Fruit fly (Drosophila melanogaster) whole organism, embryonic: ENCODE data around the gene COX7AL2.

Source experiments
- Asciz ChIP-seq: fragments of 200-800 bp; sonication (Bioruptor generic); optimal IDR thresholded peaks from 2 replicates; lab custom pipeline; 2017; ENCODE audit warnings: missing biosample characterization, mild to moderate bottlenecking, missing genetic modification characterization, missing genetic modification reagents
- CG10274 ChIP-seq: fragments of 200-800 bp; sonication (Bioruptor generic); optimal IDR thresholded peaks from 3 replicates; lab custom pipeline; 2017; ENCODE audit warnings: missing biosample characterization, mild to moderate bottlenecking, missing genetic modification characterization
- CG10462 ChIP-seq: fragments of 200-800 bp; sonication (Bioruptor generic); optimal IDR thresholded peaks from 2 replicates; lab custom pipeline; 2016; ENCODE audit warnings: missing biosample characterization, missing genetic modification characterization
- CG10543 ChIP-seq: fragments of 200-800 bp; sonication (Bioruptor generic); optimal IDR thresholded peaks from 3 replicates; lab custom pipeline; 2017; ENCODE audit warnings: missing biosample characterization, mild to moderate bottlenecking, missing genetic modification characterization, moderate library complexity
- CG12219 ChIP-seq: fragments of 200-800 bp; sonication (Bioruptor generic); optimal IDR thresholded peaks from 3 replicates; lab custom pipeline; 2018; ENCODE audit warnings: missing biosample characterization, mild to moderate bottlenecking, missing genetic modification characterization
- CG13296 ChIP-seq: fragments of 200-800 bp; sonication (Bioruptor generic); optimal IDR thresholded peaks from 3 replicates; lab custom pipeline; 2018; ENCODE audit warnings: missing biosample characterization, mild to moderate bottlenecking, missing genetic modification characterization
- CG1529 ChIP-seq: fragments of 200-800 bp; sonication (Bioruptor generic); optimal IDR thresholded peaks from 3 replicates; lab custom pipeline; 2018; ENCODE audit warnings: missing biosample characterization, missing genetic modification characterization
- CG1602 ChIP-seq: fragments of 200-800 bp; sonication (Bioruptor generic); optimal IDR thresholded peaks from 3 replicates; lab custom pipeline; 2016; ENCODE audit warnings: missing biosample characterization, missing genetic modification characterization
- CG17359 ChIP-seq: fragments of 200-800 bp; sonication (Bioruptor generic); optimal IDR thresholded peaks from 3 replicates; lab custom pipeline; 2018; ENCODE audit warnings: missing biosample characterization, mild to moderate bottlenecking, missing genetic modification characterization, moderate library complexity
- CG17912 ChIP-seq: fragments of 200-800 bp; sonication (Bioruptor generic); optimal IDR thresholded peaks from 2 replicates; lab custom pipeline; 2018; ENCODE audit warnings: missing biosample characterization, mild to moderate bottlenecking, missing genetic modification characterization
- CG18262 ChIP-seq: fragments of 200-800 bp; optimal IDR thresholded peaks from 3 replicates; lab custom pipeline; 2019; ENCODE audit warnings: missing biosample characterization, mild to moderate bottlenecking, missing genetic modification characterization, moderate library complexity
- CG2712 ChIP-seq: fragments of 200-800 bp; optimal IDR thresholded peaks from 3 replicates; lab custom pipeline; 2019; ENCODE audit warnings: missing biosample characterization, mild to moderate bottlenecking, missing genetic modification characterization, moderate library complexity
- CG3281 ChIP-seq: fragments of 200-800 bp; sonication (Bioruptor generic); optimal IDR thresholded peaks from 3 replicates; lab custom pipeline; 2017; ENCODE audit warnings: missing biosample characterization, mild to moderate bottlenecking, missing genetic modification characterization
- CG3407 ChIP-seq: fragments of 200-800 bp; sonication (Bioruptor generic); optimal IDR thresholded peaks from 2 replicates; lab custom pipeline; 2018; ENCODE audit warnings: missing biosample characterization, mild to moderate bottlenecking, missing genetic modification characterization
- CG4328 ChIP-seq: fragments of 200-800 bp; sonication (Bioruptor generic); optimal IDR thresholded peaks from 3 replicates; lab custom pipeline; 2017; ENCODE audit warnings: missing biosample characterization, missing genetic modification reagents, missing genetic modification characterization
- CG4707 ChIP-seq: fragments of 200-800 bp; sonication (Bioruptor generic); optimal IDR thresholded peaks from 2 replicates; lab custom pipeline; 2018; ENCODE audit warnings: missing biosample characterization, mild to moderate bottlenecking, missing genetic modification characterization, moderate library complexity
- CG6254 ChIP-seq: fragments of 200-800 bp; sonication (Bioruptor generic); optimal IDR thresholded peaks from 3 replicates; lab custom pipeline; 2017; ENCODE audit warnings: mild to moderate bottlenecking, missing biosample characterization, missing genetic modification reagents, missing genetic modification characterization
- CG8290 ChIP-seq, 3 experiments: fragments of 200-800 bp; sonication (Bioruptor generic); optimal IDR thresholded peaks; 2 replicates each; lab custom pipeline; 2016 to 2019; ENCODE audit warnings: missing biosample characterization in 3 of 3, missing genetic modification characterization in 3 of 3, mild to moderate bottlenecking in 2 of 3, moderate library complexity in 1 of 3
- CrebB ChIP-seq: fragments of 200-800 bp; sonication (Bioruptor generic); optimal IDR thresholded peaks from 3 replicates; lab custom pipeline; 2018; ENCODE audit warnings: missing biosample characterization, mild to moderate bottlenecking, missing genetic modification characterization
- ERR ChIP-seq: fragments of 200-800 bp; sonication (Bioruptor generic); optimal IDR thresholded peaks from 2 replicates; lab custom pipeline; 2016; ENCODE audit warnings: missing biosample characterization, missing genetic modification characterization
- HHEX ChIP-seq: fragments of 200-800 bp; sonication (Bioruptor generic); optimal IDR thresholded peaks from 3 replicates; lab custom pipeline; 2017; ENCODE audit warnings: missing biosample characterization, mild to moderate bottlenecking, missing genetic modification characterization, missing genetic modification reagents
- Jarid2 ChIP-seq: fragments of 200-800 bp; sonication (Bioruptor generic); optimal IDR thresholded peaks from 3 replicates; lab custom pipeline; 2017; ENCODE audit warnings: mild to moderate bottlenecking, missing biosample characterization, missing genetic modification reagents, missing genetic modification characterization
- Lim3 ChIP-seq: fragments of 200-800 bp; sonication (Bioruptor generic); IDR thresholded peaks from 2 replicates; pipeline ENCODE4 v1.3.6; 2022; ENCODE audit warnings: missing biosample characterization, missing genetic modification characterization
- MTF-1 ChIP-seq: fragments of 200-800 bp; sonication (Bioruptor generic); optimal IDR thresholded peaks from 2 replicates; lab custom pipeline; 2018; ENCODE audit warnings: missing biosample characterization, mild to moderate bottlenecking, missing genetic modification characterization, borderline replicate concordance
- Med ChIP-seq: fragments of 200-800 bp; sonication (Bioruptor generic); peaks from one replicate; lab custom pipeline; 2016; ENCODE audit warnings: missing biosample characterization, missing genetic modification characterization, mild to moderate bottlenecking, inconsistent platforms, moderate library complexity
- Nf-YB ChIP-seq: fragments of 200-800 bp; sonication (Bioruptor generic); optimal IDR thresholded peaks from 3 replicates; lab custom pipeline; 2019; ENCODE audit warnings: missing biosample characterization, mild to moderate bottlenecking, missing genetic modification characterization, moderate library complexity
- Rfx ChIP-seq: fragments of 200-800 bp; sonication (Bioruptor generic); IDR thresholded peaks from 2 replicates; pipeline ENCODE4 v1.3.6; 2022; ENCODE audit warnings: missing biosample characterization, missing genetic modification characterization
- Sry-β ChIP-seq: fragments of 200-800 bp; sonication (Bioruptor generic); optimal IDR thresholded peaks from 2 replicates; lab custom pipeline; 2018; ENCODE audit warnings: missing biosample characterization, mild to moderate bottlenecking, missing genetic modification characterization, moderate library complexity
- Sry-δ ChIP-seq: fragments of 200-800 bp; sonication (Bioruptor generic); optimal IDR thresholded peaks from 2 replicates; lab custom pipeline; 2016; ENCODE audit warnings: missing biosample characterization, missing genetic modification characterization
- Xbp1 ChIP-seq: fragments of 200-800 bp; sonication (Bioruptor generic); optimal IDR thresholded peaks from 3 replicates; lab custom pipeline; 2016; ENCODE audit warnings: missing biosample characterization, mild to moderate bottlenecking, missing genetic modification characterization
- YL-1 ChIP-seq: fragments of 200-800 bp; sonication (Bioruptor generic); optimal IDR thresholded peaks from 3 replicates; lab custom pipeline; 2017; ENCODE audit warnings: missing biosample characterization, mild to moderate bottlenecking, missing genetic modification characterization
- bsh ChIP-seq, 2 experiments: fragments of 200-800 bp; sonication (Bioruptor generic); optimal IDR thresholded peaks; 2 replicates each; lab custom pipeline; 2017 to 2018; ENCODE audit warnings: mild to moderate bottlenecking in 2 of 2, missing biosample characterization in 2 of 2, missing genetic modification characterization in 2 of 2, moderate library complexity in 1 of 2
- gem ChIP-seq: fragments of 200-800 bp; sonication (Bioruptor generic); optimal IDR thresholded peaks from 2 replicates; lab custom pipeline; 2019; ENCODE audit warnings: missing biosample characterization, mild to moderate bottlenecking, missing genetic modification characterization, moderate library complexity
- grn ChIP-seq: fragments of 200-800 bp; sonication (Bioruptor generic); optimal IDR thresholded peaks from 3 replicates; lab custom pipeline; 2017; ENCODE audit warnings: missing biosample characterization, missing genetic modification characterization
- mirr ChIP-seq: fragments of 200-800 bp; sonication (Bioruptor generic); optimal IDR thresholded peaks from 3 replicates; lab custom pipeline; 2018; ENCODE audit warnings: missing biosample characterization, mild to moderate bottlenecking, missing genetic modification characterization
- nau ChIP-seq: fragments of 200-800 bp; sonication (Bioruptor generic); optimal IDR thresholded peaks from 3 replicates; lab custom pipeline; 2017; ENCODE audit warnings: missing biosample characterization, mild to moderate bottlenecking, missing genetic modification characterization, missing genetic modification reagents
- nom ChIP-seq: fragments of 200-800 bp; sonication (Bioruptor generic); optimal IDR thresholded peaks from 2 replicates; lab custom pipeline; 2017; ENCODE audit warnings: missing biosample characterization, missing genetic modification characterization, mild to moderate bottlenecking, moderate library complexity, missing genetic modification reagents
- odd ChIP-seq: fragments of 200-800 bp; sonication (Bioruptor generic); optimal IDR thresholded peaks from 2 replicates; lab custom pipeline; 2017; ENCODE audit warnings: missing biosample characterization, mild to moderate bottlenecking, missing genetic modification characterization
- onecut ChIP-seq: fragments of 200-800 bp; sonication (Bioruptor generic); IDR thresholded peaks from 2 replicates; pipeline ENCODE4 v1.3.6; 2022; ENCODE audit warnings: missing biosample characterization, missing genetic modification characterization
- pan ChIP-seq, 4 experiments: fragments of >200 bp in 3 of 4; fragments of 200-800 bp in 1 of 4; sonication (Bioruptor generic) in 1 of 4; optimal IDR thresholded peaks in 3 of 4; IDR thresholded peaks in 1 of 4; 2 replicates each; pipeline versions ENCODE4 v1.3.6 to Lab custom; 2017 to 2022; ENCODE audit warnings: missing biosample characterization in 2 of 4, missing genetic modification characterization in 2 of 4, mixed read lengths in 1 of 4
- run ChIP-seq: fragments of 200-800 bp; sonication (Bioruptor generic); optimal IDR thresholded peaks from 3 replicates; lab custom pipeline; 2018; ENCODE audit warnings: missing biosample characterization, mild to moderate bottlenecking, missing genetic modification characterization
- schlank ChIP-seq: fragments of 200-800 bp; sonication (Bioruptor generic); optimal IDR thresholded peaks from 2 replicates; lab custom pipeline; 2018; ENCODE audit warnings: missing biosample characterization, mild to moderate bottlenecking, missing genetic modification characterization
- sima ChIP-seq: fragments of 200-800 bp; sonication (Bioruptor generic); optimal IDR thresholded peaks from 2 replicates; lab custom pipeline; 2016; ENCODE audit warnings: missing biosample characterization, missing genetic modification characterization
- sisA ChIP-seq: fragments of 200-800 bp; sonication (Bioruptor generic); IDR thresholded peaks from 2 replicates; pipeline ENCODE4 v1.3.6; 2022; ENCODE audit warnings: missing biosample characterization, missing genetic modification characterization
- tx ChIP-seq: fragments of 200-800 bp; sonication (Bioruptor generic); optimal IDR thresholded peaks from 2 replicates; lab custom pipeline; 2016; ENCODE audit warnings: missing biosample characterization, missing genetic modification characterization
- zen2 ChIP-seq: fragments of 200-800 bp; sonication (Bioruptor generic); IDR thresholded peaks from 3 replicates; pipeline ENCODE4 v1.3.6; 2022; ENCODE audit warnings: missing biosample characterization, missing genetic modification characterization; ENCODE audit not compliant: partially characterized antibody

The COX7AL2 gene

dm6 chr2L:2168184-2168893, 29.4 kb downstream of the COX7AL2 start (continued):
- TF ChIP-seq run (tag; lab: Kevin White, UChicago) (peak; percentile 40), CG18262 (tag; lab: Kevin White, UChicago) (peak; percentile 4), MTF-1 (GFP tag; lab: Kevin White, UChicago) (peak; percentile 45), CG17359 (tag; lab: Kevin White, UChicago) (peak; percentile 31), Rfx (GFP tag; lab: Robert Waterston, UW) (no peak), CG1529 (peak; percentile 17), mirr (peak; percentile 92), CG6254 (peak; percentile 49), Asciz (GFP tag; lab: Kevin White, UChicago) (peak; percentile 48), CG10274 (GFP tag; lab: Kevin White, UChicago) (peak; percentile 37), Sry-β (no peak), sisA (GFP tag; lab: Robert Waterston, UW) (no peak), gem (peak; percentile 29), grn (GFP tag; lab: Kevin White, UChicago) (peak; percentile 65), CG4328 (GFP tag; lab: Kevin White, UChicago) (peak; percentile 33), CG12219 (GFP tag; lab: Kevin White, UChicago) (peak; percentile 63), nom (no peak), CG17912 (GFP tag; lab: Kevin White, UChicago) (peak; percentile 49), sima (GFP tag; lab: Kevin White, UChicago) (no peak), ERR (no peak), Med (GFP tag; lab: Kevin White, UChicago) (peak; percentile 72), CrebB (tag; lab: Kevin White, UChicago) (peak; percentile 62), Sry-δ (GFP tag; lab: Kevin White, UChicago) (no peak), tx (no peak), CG10462 (no peak), CG3281 (GFP tag; lab: Kevin White, UChicago) (peak; percentile 54), YL-1 (GFP tag; lab: Kevin White, UChicago) (peak; percentile 5), nau (GFP tag; lab: Kevin White, UChicago) (peak; percentile 16), CG2712 (tag; lab: Kevin White, UChicago) (peak; percentile 13), HHEX (GFP tag; lab: Kevin White, UChicago) (peak; percentile 56), zen2 (0 out of 3 replicates have a peak, but pooled peaks have one; percentile 28), onecut (GFP tag; lab: Robert Waterston, UW) (peak; percentile 7; the same call in 1 of the 2 replicates), CG13296 (GFP tag; lab: Kevin White, UChicago) (peak; percentile 67), Nf-YB (GFP tag; lab: Kevin White, UChicago) (peak; percentile 13), CG3407 (GFP tag; lab: Kevin White, UChicago) (peak; percentile 20), CG10543 (GFP tag; lab: Kevin White, UChicago) (peak; percentile 24), odd (GFP tag; lab: Kevin White, UChicago) (peak; percentile 67), CG4707 (peak; percentile 38), Lim3 (0 out of 2 replicates have a peak, but pooled peaks have one; percentile 6), Jarid2 (GFP tag; lab: Kevin White, UChicago) (peak; percentile 4), CG8290 (GFP tag; optimal IDR thresholded peaks at IDR 0.05; lab: Kevin White, UChicago) (no peak), CG8290 (tag; optimal IDR thresholded peaks at IDR 0.05; lab: Kevin White, UChicago) (peak in 1 of 2 experiments; percentile 57), Xbp1 (GFP tag; lab: Kevin White, UChicago) (no peak), bsh (GFP tag; optimal IDR thresholded peaks at IDR 0.05; lab: Kevin White, UChicago) (peak in 1 of 2 experiments; percentile 61), pan (optimal IDR thresholded peaks at IDR 0.05; lab: Kevin White, UChicago) (no peak), pan (GFP tag; optimal IDR thresholded peaks at IDR 0.05 in 1 of 2, IDR thresholded peaks at IDR 0.05 in 1 of 2) (peak in 1 of 2 experiments; percentile 41), schlank (tag; lab: Kevin White, UChicago) (peak; percentile 68), CG1602 (GFP tag; lab: Kevin White, UChicago) (no peak)
